Worm (Caenorhabditis elegans): Measurements from ENCODE around the gene nex-3.

nex-3 gene

ce11 chrIII:4419117-4419978 is 22.5 kb upstream of the nex-3 start, which contains the start of the genes R07E5.7 and cku-80 (continued):
- TF ChIP-seq madf-6 (GFP tag; IDR thresholded peaks at IDR 0.05): peak; percentile 62; the same call in 1 of the 2 replicates
- TF ChIP-seq sptf-2 (GFP tag; optimal IDR thresholded peaks at IDR 0.05): no peak
- TF ChIP-seq let-526 (GFP tag; IDR thresholded peaks at IDR 0.05): no peak
- no peak for TF ChIP-seq mel-28 (tag; optimal IDR thresholded peaks at IDR 0.05; ENCODE audit: borderline replicate concordance)
- no peak for TF ChIP-seq dox-1 (GFP tag; IDR thresholded peaks at IDR 0.05)
- TF ChIP-seq madf-10 (tag; optimal IDR thresholded peaks at IDR 0.05): no peak
- TF ChIP-seq ets-4 (GFP tag; optimal IDR thresholded peaks at IDR 0.05): no peak
- no peak for TF ChIP-seq F57A8.1 (GFP tag; optimal IDR thresholded peaks at IDR 0.05)
- peak; percentile 45 for TF ChIP-seq F33H1.4 (GFP tag; IDR thresholded peaks at IDR 0.05)
- TF ChIP-seq zfh-2 (GFP tag; conservative IDR thresholded peaks at IDR 0.05): no peak
- no peak for TF ChIP-seq zim-3 (tag; optimal IDR thresholded peaks at IDR 0.05)
- no peak for TF ChIP-seq athp-1 (tag; optimal IDR thresholded peaks at IDR 0.05)
- TF ChIP-seq nhr-27 (tag; optimal IDR thresholded peaks at IDR 0.05): no peak
- TF ChIP-seq bed-1 (GFP tag; IDR thresholded peaks at IDR 0.05): no peak
- no peak for TF ChIP-seq Y53G8AR.9 (GFP tag; conservative IDR thresholded peaks at IDR 0.05)
- peak; percentile 0 for TF ChIP-seq ZK185.1 (tag; optimal IDR thresholded peaks at IDR 0.05; ENCODE audit: poor library complexity, severe bottlenecking)
- TF ChIP-seq mes-4 (tag; optimal IDR thresholded peaks at IDR 0.05): no peak
- TF ChIP-seq xnd-1 (tag; optimal IDR thresholded peaks at IDR 0.05): no peak
- TF ChIP-seq F49E8.2 (tag; optimal IDR thresholded peaks at IDR 0.05; ENCODE audit: insufficient read depth): no peak
- no peak for TF ChIP-seq ceh-91 (GFP tag; IDR thresholded peaks at IDR 0.05)
- no peak for TF ChIP-seq B0019.2 (GFP tag; conservative IDR thresholded peaks at IDR 0.05)
- TF ChIP-seq fkh-3 (tag; optimal IDR thresholded peaks at IDR 0.05): no peak
- TF ChIP-seq nhr-179 (tag; optimal IDR thresholded peaks at IDR 0.05): no peak
- no peak for TF ChIP-seq B0035.1 (tag; optimal IDR thresholded peaks at IDR 0.05)
- no peak for TF ChIP-seq ztf-18 (tag; optimal IDR thresholded peaks at IDR 0.05)
- no peak for TF ChIP-seq chd-7 (tag; optimal IDR thresholded peaks at IDR 0.05)
- TF ChIP-seq ceh-100 (GFP tag; IDR thresholded peaks at IDR 0.05): no peak
- no peak for TF ChIP-seq mxl-1 (tag; optimal IDR thresholded peaks at IDR 0.05)
- TF ChIP-seq nfya-2 (GFP tag; IDR thresholded peaks at IDR 0.05): no peak
- no peak for TF ChIP-seq Y95B8A.8 (GFP tag; IDR thresholded peaks at IDR 0.05)
- no peak for TF ChIP-seq C17E4.6 (GFP tag; IDR thresholded peaks at IDR 0.05)
- TF ChIP-seq lsy-27 (tag; optimal IDR thresholded peaks at IDR 0.05; ENCODE audit: borderline replicate concordance, insufficient read depth): no peak
- TF ChIP-seq hsf-1 (GFP tag; IDR thresholded peaks at IDR 0.05): no peak
- TF ChIP-seq sdz-38 (tag; optimal IDR thresholded peaks at IDR 0.05): no peak
- TF ChIP-seq him-1 (tag; optimal IDR thresholded peaks at IDR 0.05): no peak
- no peak for TF ChIP-seq T26A5.8 (tag; optimal IDR thresholded peaks at IDR 0.05)
- no peak for TF ChIP-seq hlh-12 (tag; optimal IDR thresholded peaks at IDR 0.05)
- no peak for TF ChIP-seq ztf-28 (GFP tag; IDR thresholded peaks at IDR 0.05)
- TF ChIP-seq ztf-25 (GFP tag; IDR thresholded peaks at IDR 0.05): no peak
- no peak for TF ChIP-seq rpc-1 (optimal IDR thresholded peaks at IDR 0.05)
- no peak for TF ChIP-seq rpc-1 (tag; optimal IDR thresholded peaks at IDR 0.05)
- peak; percentile 79 for TF ChIP-seq attf-5 (GFP tag; optimal IDR thresholded peaks at IDR 0.05)
- TF ChIP-seq akir-1 (GFP tag; optimal IDR thresholded peaks at IDR 0.05): no peak
- TF ChIP-seq somi-1 (GFP tag; optimal IDR thresholded peaks at IDR 0.05): no peak
- peak; percentile 69 for TF ChIP-seq efl-1 (GFP tag; optimal IDR thresholded peaks at IDR 0.05)
- no peak for TF ChIP-seq F22D6.2 (tag; optimal IDR thresholded peaks at IDR 0.05)
- TF ChIP-seq lag-1 (GFP tag; IDR thresholded peaks at IDR 0.05): no peak
- TF ChIP-seq bed-2 (GFP tag; IDR thresholded peaks at IDR 0.05): no peak
